Fruit fly (Drosophila melanogaster) whole organism, adult: Measurements from ENCODE around the gene CG31233.
A peak's percentile ranks its signal among the peaks of the same experiment; 100 is the strongest.

Experiments
- CG11617 ChIP-seq: fragments of 200-800 bp; sonication (Bioruptor generic); optimal IDR thresholded peaks from 2 replicates; lab custom pipeline; 2017; ENCODE audit warnings: mild to moderate bottlenecking, missing biosample characterization, missing genetic modification reagents, missing genetic modification characterization
- CG12768 ChIP-seq: fragments of 200-800 bp; sonication (Bioruptor generic); optimal IDR thresholded peaks from 2 replicates; lab custom pipeline; 2017; ENCODE audit warnings: missing biosample characterization, missing genetic modification characterization, mild to moderate bottlenecking, moderate library complexity, missing genetic modification reagents
- CG14711 ChIP-seq: fragments of 200-800 bp; sonication (Bioruptor generic); optimal IDR thresholded peaks from 2 replicates; lab custom pipeline; 2018; ENCODE audit warnings: missing biosample characterization, mild to moderate bottlenecking, missing genetic modification characterization, moderate library complexity
- CG1620 ChIP-seq: fragments of 200-800 bp; sonication (Bioruptor generic); optimal IDR thresholded peaks from 2 replicates; lab custom pipeline; 2016; ENCODE audit warnings: missing biosample characterization, missing genetic modification characterization
- CG33017 ChIP-seq: fragments of 200-800 bp; sonication (Bioruptor generic); optimal IDR thresholded peaks from 2 replicates; lab custom pipeline; 2018; ENCODE audit warnings: missing biosample characterization, mild to moderate bottlenecking, missing genetic modification characterization, moderate library complexity
- CG5204 ChIP-seq: fragments of 200-800 bp; sonication (Bioruptor generic); optimal IDR thresholded peaks from 2 replicates; lab custom pipeline; 2016; ENCODE audit warnings: missing biosample characterization, missing genetic modification characterization
- CG7101 ChIP-seq: fragments of 200-800 bp; sonication (Bioruptor generic); optimal IDR thresholded peaks from 2 replicates; lab custom pipeline; 2018; ENCODE audit warnings: missing biosample characterization, mild to moderate bottlenecking, missing genetic modification characterization, moderate library complexity
- Clk ChIP-seq: fragments of 200-800 bp; sonication (Bioruptor generic); optimal IDR thresholded peaks from 2 replicates; lab custom pipeline; 2017; ENCODE audit warnings: missing biosample characterization, missing genetic modification characterization
- Crg-1 ChIP-seq: fragments of 200-800 bp; sonication (Bioruptor generic); optimal IDR thresholded peaks from 2 replicates; lab custom pipeline; 2016; ENCODE audit warnings: missing biosample characterization, missing genetic modification characterization
- Hr96 ChIP-seq: fragments of 200-800 bp; sonication (Bioruptor generic); optimal IDR thresholded peaks from 2 replicates; lab custom pipeline; 2016; ENCODE audit warnings: missing biosample characterization, missing genetic modification characterization
- cic ChIP-seq: fragments of 200-800 bp; sonication (Bioruptor generic); optimal IDR thresholded peaks from 2 replicates; lab custom pipeline; 2017; ENCODE audit warnings: missing biosample characterization, mild to moderate bottlenecking, missing genetic modification characterization, moderate library complexity
- cnc ChIP-seq, 2 experiments: fragments of >200 bp; optimal IDR thresholded peaks; 2 replicates each; lab custom pipeline; 2017
- kay ChIP-seq: fragments of 200-800 bp; sonication (Bioruptor generic); peaks from one replicate; lab custom pipeline; 2016; ENCODE audit warnings: missing biosample characterization, missing genetic modification characterization, borderline replicate concordance
- pad ChIP-seq: fragments of 200-800 bp; sonication (Bioruptor generic); optimal IDR thresholded peaks from 3 replicates; lab custom pipeline; 2017; ENCODE audit warnings: missing biosample characterization, missing genetic modification characterization, mild to moderate bottlenecking, moderate library complexity, missing genetic modification reagents
- tj ChIP-seq: fragments of 200-800 bp; sonication (Bioruptor generic); optimal IDR thresholded peaks from 3 replicates; lab custom pipeline; 2017; ENCODE audit warnings: missing biosample characterization, mild to moderate bottlenecking, missing genetic modification characterization, moderate library complexity
- toe ChIP-seq: fragments of 200-800 bp; sonication (Bioruptor generic); optimal IDR thresholded peaks from 2 replicates; lab custom pipeline; 2016; ENCODE audit warnings: missing biosample characterization, missing genetic modification characterization

The CG31233 gene

DNA sequence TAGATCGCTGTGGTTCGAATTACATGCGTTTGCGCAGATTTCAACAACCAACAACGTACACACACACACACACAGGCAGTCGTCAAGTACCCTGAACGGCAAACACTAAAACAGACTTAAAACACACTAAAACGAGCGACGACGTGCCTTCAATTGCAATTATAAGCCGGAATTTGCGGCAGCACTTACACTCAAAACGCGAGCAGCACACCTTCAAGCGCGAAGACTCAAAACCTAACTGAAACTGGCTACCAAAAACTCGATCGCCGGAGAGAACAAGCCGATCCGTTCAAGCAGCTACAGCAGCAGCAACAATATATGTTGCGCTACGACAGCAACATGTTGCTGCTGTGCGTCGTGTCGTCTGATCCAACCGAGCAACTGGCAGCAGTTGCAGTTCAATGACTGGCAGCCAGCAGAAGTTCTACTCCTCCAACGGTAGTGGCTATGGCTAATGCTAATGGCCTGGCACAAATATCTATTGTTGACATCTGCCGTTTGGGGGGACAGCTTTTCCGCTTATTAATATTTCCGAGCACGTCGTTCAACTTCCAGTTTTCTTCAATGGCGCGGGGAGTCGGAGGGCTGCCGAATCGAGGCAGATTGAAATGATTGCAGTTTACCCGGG lies 32.8 kb downstream of the CG31233 start, which contains the start of gene tsl:
Gene tsl, minus strand, starts transcription at position 242 of the 628 bp plus-strand sequence.
- no peak for TF ChIP-seq Clk (GFP tag; lab: Kevin White, UChicago)
- no peak for TF ChIP-seq CG33017
- no peak for TF ChIP-seq CG5204 (GFP tag; lab: Kevin White, UChicago)
- peak; percentile 23 for TF ChIP-seq cic

DNA sequence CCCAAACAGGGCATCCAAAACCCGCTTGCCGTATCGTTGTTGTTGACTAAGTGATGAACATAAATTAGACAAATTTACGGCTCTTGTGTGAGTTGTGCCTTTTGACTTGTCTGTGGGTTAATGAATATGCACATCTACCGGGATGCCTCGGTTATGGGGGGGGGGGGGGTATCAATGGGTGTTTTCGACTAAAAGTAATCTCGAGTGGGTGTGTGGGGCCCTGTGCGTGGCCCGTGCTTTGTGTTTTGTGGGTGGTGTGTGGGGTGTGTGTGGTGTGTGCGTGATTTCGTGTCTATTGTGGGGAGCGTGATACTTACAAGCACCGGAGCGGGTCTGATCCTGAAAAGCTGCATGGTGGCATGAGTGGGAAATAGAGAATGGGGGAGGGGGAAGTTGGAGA lies 40.7 kb downstream of the CG31233 start:
- no peak for TF ChIP-seq Clk (GFP tag; lab: Kevin White, UChicago)

DNA sequence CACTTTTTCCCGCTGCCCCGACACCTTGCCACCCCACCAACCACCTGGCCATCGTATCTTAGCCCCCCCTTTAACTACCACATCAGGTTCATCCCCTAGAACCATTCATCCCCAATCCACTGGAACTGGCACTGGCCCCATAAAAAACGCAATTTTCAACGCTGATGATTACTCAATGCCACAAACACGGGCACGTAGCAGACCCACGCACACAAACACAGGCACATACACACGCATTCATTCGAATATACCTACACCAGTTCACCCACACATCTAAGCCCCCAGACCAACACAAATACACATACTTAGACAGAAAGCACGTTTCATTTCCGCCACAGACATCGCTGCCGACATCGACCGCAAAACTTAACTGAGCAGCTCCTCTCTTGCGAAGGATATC lies 44.1 kb downstream of the CG31233 start:
- no peak for TF ChIP-seq CG14711
- TF ChIP-seq CG11617 (GFP tag; lab: Kevin White, UChicago), result no peak
- TF ChIP-seq cic, result no peak
- TF ChIP-seq CG12768 (GFP tag; lab: Kevin White, UChicago), result no peak
- no peak for TF ChIP-seq Crg-1 (GFP tag; lab: Kevin White, UChicago)
- TF ChIP-seq Hr96 (GFP tag; lab: Kevin White, UChicago), result no peak
- no peak for TF ChIP-seq toe (GFP tag; lab: Kevin White, UChicago)
- TF ChIP-seq CG33017, result no peak
- TF ChIP-seq CG1620 (GFP tag; lab: Kevin White, UChicago), result no peak
- TF ChIP-seq kay (GFP tag; lab: Kevin White, UChicago), result no peak
- TF ChIP-seq pad, result no peak
- no peak for TF ChIP-seq cnc (optimal IDR thresholded peaks at IDR 0.05; lab: Kevin White, UChicago)
- TF ChIP-seq Clk (GFP tag; lab: Kevin White, UChicago), result no peak
- TF ChIP-seq CG7101, result no peak
- TF ChIP-seq tj (GFP tag; lab: Kevin White, UChicago), result no peak
